Fruit fly (Drosophila melanogaster): ENCODE data around the gene elm.

Gene elm

dm6 chr3R:5671795-5672657 is 17.4 kb upstream of the elm start (continued):
- TF ChIP-seq org-1 (GFP tag; optimal IDR thresholded peaks at IDR 0.05) (no peak), PHDP (tag; optimal IDR thresholded peaks at IDR 0.05) (no peak), zfh2 (GFP tag; optimal IDR thresholded peaks at IDR 0.05) (no peak), stc (GFP tag; IDR thresholded peaks at IDR 0.05) (no peak), Ets97D (GFP tag; optimal IDR thresholded peaks at IDR 0.05) (no peak), ATbp (GFP tag; optimal IDR thresholded peaks at IDR 0.05) (no peak), usp (GFP tag; optimal IDR thresholded peaks at IDR 0.05) (no peak), jigr1 (GFP tag; IDR thresholded peaks at IDR 0.05) (no peak), Optix (GFP tag; IDR thresholded peaks at IDR 0.05) (no peak), MESR4 (GFP tag; optimal IDR thresholded peaks at IDR 0.05) (no peak), dimm (GFP tag; IDR thresholded peaks at IDR 0.05) (no peak), CG7928 (GFP tag; optimal IDR thresholded peaks at IDR 0.05) (no peak), CG8388 (GFP tag; optimal IDR thresholded peaks at IDR 0.05) (no peak), Fer3 (tag; optimal IDR thresholded peaks at IDR 0.05) (no peak), CG31365 (tag; optimal IDR thresholded peaks at IDR 0.05) (no peak), CG11695 (GFP tag; IDR thresholded peaks at IDR 0.05) (no peak)

DNA sequence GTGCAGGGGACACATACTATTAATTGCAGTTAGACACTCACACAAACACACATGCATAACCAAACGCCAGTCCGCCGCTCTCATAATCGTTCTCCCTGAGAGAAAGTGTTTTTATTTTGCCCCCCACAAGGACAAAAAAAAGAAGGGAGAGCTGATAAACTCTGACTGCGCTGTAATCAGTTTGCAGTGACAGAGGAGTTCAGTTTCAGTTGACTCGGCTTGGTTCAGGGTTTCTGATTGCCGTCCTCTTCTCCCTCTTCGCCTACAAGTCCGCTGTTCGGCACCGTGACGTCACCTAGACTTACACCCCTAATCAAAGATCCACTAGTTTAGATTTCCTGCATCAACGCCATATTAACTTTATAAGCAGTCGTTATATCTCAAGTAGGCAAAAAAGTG is 16.6 kb upstream of the elm start:
- TF ChIP-seq zf30C (GFP tag; optimal IDR thresholded peaks at IDR 0.05): peak; percentile 35
- TF ChIP-seq mam (GFP tag; optimal IDR thresholded peaks at IDR 0.05): no peak
- TF ChIP-seq crol (GFP tag; IDR thresholded peaks at IDR 0.05): peak; percentile 77
- no peak for TF ChIP-seq Kr (GFP tag; optimal IDR thresholded peaks at IDR 0.05)
- TF ChIP-seq sug (tag; optimal IDR thresholded peaks at IDR 0.05): peak; percentile 25
- TF ChIP-seq phol (tag; optimal IDR thresholded peaks at IDR 0.05): no peak
- TF ChIP-seq ac (GFP tag; optimal IDR thresholded peaks at IDR 0.05): no peak
- peak in 1 of 2 experiments; percentile 32 for TF ChIP-seq Trl (optimal IDR thresholded peaks at IDR 0.05)
- no peak for TF ChIP-seq Trl (GFP tag; optimal IDR thresholded peaks at IDR 0.05)
- TF ChIP-seq maf-S (GFP tag; optimal IDR thresholded peaks at IDR 0.05): no peak
- TF ChIP-seq CG2889 (GFP tag; IDR thresholded peaks at IDR 0.05): no peak
- no peak for TF ChIP-seq pum (GFP tag; optimal IDR thresholded peaks at IDR 0.05)
- no peak for TF ChIP-seq CG18476 (GFP tag; optimal IDR thresholded peaks at IDR 0.05)
- peak in 1 of 2 experiments; percentile 41 for TF ChIP-seq Pdp1 (GFP tag; optimal IDR thresholded peaks at IDR 0.05)
- TF ChIP-seq Sox102F (GFP tag; optimal IDR thresholded peaks at IDR 0.05): no peak
- TF ChIP-seq sens (GFP tag): peak; percentile 24
- no peak for TF ChIP-seq gem (tag; optimal IDR thresholded peaks at IDR 0.05)
- TF ChIP-seq en (GFP tag; optimal IDR thresholded peaks at IDR 0.05): no peak
- TF ChIP-seq cg (GFP tag; optimal IDR thresholded peaks at IDR 0.05): peak; percentile 22

- TF ChIP-seq psq (GFP tag; optimal IDR thresholded peaks at IDR 0.05): peak; percentile 25
- TF ChIP-seq trem (tag; optimal IDR thresholded peaks at IDR 0.05): peak; percentile 37
- peak; percentile 78 for TF ChIP-seq zf30C (GFP tag; optimal IDR thresholded peaks at IDR 0.05)
- TF ChIP-seq crp (GFP tag; optimal IDR thresholded peaks at IDR 0.05): peak in 1 of 2 experiments; percentile 74
- TF ChIP-seq Med (GFP tag): peak; percentile 1
- no peak for TF ChIP-seq Deaf1 (tag; optimal IDR thresholded peaks at IDR 0.05)
- TF ChIP-seq CG8944 (GFP tag; optimal IDR thresholded peaks at IDR 0.05): no peak
- peak; percentile 18 for TF ChIP-seq stwl (tag; optimal IDR thresholded peaks at IDR 0.05)
- 0 out of 2 replicates have a peak, but pooled peaks have one; percentile 9 for TF ChIP-seq Dref (GFP tag; IDR thresholded peaks at IDR 0.05)
- no peak for TF ChIP-seq unc-4 (GFP tag; IDR thresholded peaks at IDR 0.05; ENCODE audit: partially characterized antibody)
- no peak for TF ChIP-seq CG8388 (GFP tag; optimal IDR thresholded peaks at IDR 0.05)
- peak; percentile 76 for TF ChIP-seq gcm (GFP tag; optimal IDR thresholded peaks at IDR 0.05)
- 0 out of 2 replicates have a peak, but pooled peaks have one; percentile 19 for TF ChIP-seq ato (GFP tag; IDR thresholded peaks at IDR 0.05; ENCODE audit: partially characterized antibody)
- no peak for TF ChIP-seq CG1603 (tag; optimal IDR thresholded peaks at IDR 0.05)
- no peak for TF ChIP-seq CG7963 (GFP tag; IDR thresholded peaks at IDR 0.05; ENCODE audit: partially characterized antibody)
These were observed 16.1 kb upstream of the elm start for dm6 chr3R:5670660-5671264.

Data from whole organism, embryonic.